Fruit fly (Drosophila melanogaster): ENCODE measurements around the gene CG4496.

The CG4496 gene

DNA sequence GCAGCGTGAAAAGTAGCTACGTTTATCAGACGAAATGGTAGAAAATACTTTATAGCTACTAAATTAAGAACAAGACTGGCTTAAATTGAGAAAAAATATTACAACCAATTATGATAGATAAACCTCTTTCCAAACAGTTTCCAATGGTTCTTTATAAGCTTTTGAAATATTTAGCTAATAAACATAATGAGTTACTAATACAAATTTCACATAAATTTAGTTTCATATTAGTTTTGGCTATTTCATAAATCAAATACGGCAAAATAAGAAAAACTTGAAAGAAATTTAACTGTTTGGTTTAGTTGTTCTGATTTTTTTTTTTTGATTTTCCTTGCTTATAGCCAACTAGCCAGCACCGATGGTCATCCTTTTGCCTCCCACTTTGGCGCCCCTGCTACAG lies 10.4 kb upstream of the CG4496 start:
- TF ChIP-seq salr (GFP tag; optimal IDR thresholded peaks at IDR 0.05) (peak in 1 of 2 experiments; percentile 16), CG10669 (GFP tag; optimal IDR thresholded peaks at IDR 0.05) (no peak), Ets96B (tag; optimal IDR thresholded peaks at IDR 0.05) (no peak), OdsH (GFP tag; optimal IDR thresholded peaks at IDR 0.05) (no peak), Sox102F (GFP tag; optimal IDR thresholded peaks at IDR 0.05) (no peak), CG8119 (GFP tag; IDR thresholded peaks at IDR 0.05) (no peak), Sox14 (GFP tag; optimal IDR thresholded peaks at IDR 0.05) (no peak), fkh (GFP tag; optimal IDR thresholded peaks at IDR 0.05) (no peak), CG11294 (GFP tag; IDR thresholded peaks at IDR 0.05) (no peak), topi (GFP tag; optimal IDR thresholded peaks at IDR 0.05) (peak; percentile 8), CG7368 (GFP tag; optimal IDR thresholded peaks at IDR 0.05) (no peak), CG11762 (GFP tag; optimal IDR thresholded peaks at IDR 0.05; ENCODE audit: insufficient read depth) (no peak), CG16779 (tag; optimal IDR thresholded peaks at IDR 0.05) (no peak), CG1621 (tag; optimal IDR thresholded peaks at IDR 0.05) (no peak), ss (GFP tag; optimal IDR thresholded peaks at IDR 0.05) (no peak), Met (GFP tag; optimal IDR thresholded peaks at IDR 0.05) (no peak), vri (GFP tag; optimal IDR thresholded peaks at IDR 0.05) (no peak), CG31627 (GFP tag; optimal IDR thresholded peaks at IDR 0.05) (no peak), CG8319 (GFP tag; optimal IDR thresholded peaks at IDR 0.05) (no peak), acj6 (GFP tag; optimal IDR thresholded peaks at IDR 0.05) (no peak), CG10631 (GFP tag; optimal IDR thresholded peaks at IDR 0.05) (peak; percentile 1), cyc (GFP tag; optimal IDR thresholded peaks at IDR 0.05) (no peak), dsx (GFP tag; optimal IDR thresholded peaks at IDR 0.05; ENCODE audit: poor library complexity, severe bottlenecking) (no peak), achi (GFP tag; optimal IDR thresholded peaks at IDR 0.05) (no peak), lz (GFP tag; optimal IDR thresholded peaks at IDR 0.05) (no peak), CG6808 (GFP tag; optimal IDR thresholded peaks at IDR 0.05) (no peak), Sox15 (GFP tag; optimal IDR thresholded peaks at IDR 0.05) (no peak), eg (GFP tag; IDR thresholded peaks at IDR 0.05) (no peak), CG3919 (GFP tag; optimal IDR thresholded peaks at IDR 0.05) (no peak), net (GFP tag; optimal IDR thresholded peaks at IDR 0.05) (no peak), pdm3 (GFP tag; optimal IDR thresholded peaks at IDR 0.05) (peak; percentile 12), CG8632 (GFP tag; optimal IDR thresholded peaks at IDR 0.05) (no peak), CG11902 (GFP tag; optimal IDR thresholded peaks at IDR 0.05) (no peak), fd85E (GFP tag; optimal IDR thresholded peaks at IDR 0.05) (no peak), Blimp-1 (GFP tag; optimal IDR thresholded peaks at IDR 0.05) (no peak), Eip93F (GFP tag; optimal IDR thresholded peaks at IDR 0.05) (no peak), CG32006 (GFP tag; optimal IDR thresholded peaks at IDR 0.05) (peak; percentile 42), Smox (GFP tag; optimal IDR thresholded peaks at IDR 0.05) (no peak), Eip75B (GFP tag; optimal IDR thresholded peaks at IDR 0.05) (peak; percentile 22), Eip78C (GFP tag) (peak; percentile 72), CG34406 (GFP tag; optimal IDR thresholded peaks at IDR 0.05) (no peak), dac (GFP tag; optimal IDR thresholded peaks at IDR 0.05) (no peak), Hr39 (GFP tag; optimal IDR thresholded peaks at IDR 0.05) (no peak), CG9139 (GFP tag; optimal IDR thresholded peaks at IDR 0.05) (no peak), Hr38 (GFP tag; optimal IDR thresholded peaks at IDR 0.05) (no peak), spab (GFP tag; optimal IDR thresholded peaks at IDR 0.05) (no peak), fd59A (GFP tag; optimal IDR thresholded peaks at IDR 0.05) (no peak), Ets21C (GFP tag; optimal IDR thresholded peaks at IDR 0.05) (peak; percentile 3), esn (GFP tag; optimal IDR thresholded peaks at IDR 0.05) (peak; percentile 32), CG15336 (GFP tag; IDR thresholded peaks at IDR 0.05) (0 out of 2 replicates have a peak, but pooled peaks have one; percentile 1), CG6276 (GFP tag; optimal IDR thresholded peaks at IDR 0.05) (no peak), Hr4 (GFP tag; optimal IDR thresholded peaks at IDR 0.05) (no peak), svp (GFP tag) (peak; percentile 73)
